Worm (Caenorhabditis elegans) whole organism, L1 larva: Measurements from ENCODE around the gene C23H3.9.

Experiments
- egl-27 ChIP-seq, 2 experiments: fragments of 150-350 bp in 1 of 2; sonication (generic microtip); optimal IDR thresholded peaks; 3 replicates each; lab custom pipeline; 2017 to 2018; ENCODE audit warnings: missing biosample characterization in 2 of 2, missing genetic modification characterization in 2 of 2, missing genetic modification reagents in 2 of 2
- nhr-76 ChIP-seq: sonication (generic microtip); optimal IDR thresholded peaks from 2 replicates; lab custom pipeline; 2017; ENCODE audit warnings: missing biosample characterization, missing genetic modification characterization
- unc-130 ChIP-seq: fragments of 150-350 bp; optimal IDR thresholded peaks from 2 replicates; lab custom pipeline; 2017; ENCODE audit warnings: missing biosample characterization, missing genetic modification characterization, inconsistent platforms
- ztf-11 ChIP-seq, 2 experiments: sonication (generic microtip); optimal IDR thresholded peaks; 2 replicates each; lab custom pipeline; 2016 to 2017; ENCODE audit warnings: missing genetic modification characterization in 2 of 2, missing biosample characterization in 1 of 2, missing compliant biosample characterization in 1 of 2
- ztf-4 ChIP-seq: fragments of 150-350 bp; optimal IDR thresholded peaks from 2 replicates; lab custom pipeline; 2014; ENCODE audit warnings: missing biosample characterization, missing genetic modification characterization

ce11 chrII:57370-57769 is 21.7 kb downstream of the C23H3.9 start, which contains the start of gene ascc-1:
- TF ChIP-seq unc-130 (tag; lab: Kevin White, UChicago) (no peak), egl-27 (tag; optimal IDR thresholded peaks at IDR 0.05; lab: Kevin White, UChicago) (no peak), ztf-11 (tag; optimal IDR thresholded peaks at IDR 0.05; lab: Kevin White, UChicago) (no peak), ztf-4 (tag; lab: Kevin White, UChicago) (no peak), nhr-76 (tag; lab: Kevin White, UChicago) (no peak)
